Fruit fly (Drosophila melanogaster) Kc167 (cell line): Measurements from ENCODE around the gene NaPi-III.

ENCODE experiments used
- Sin3A ChIP-seq: fragments of >200 bp; optimal IDR thresholded peaks from 2 replicates; lab custom pipeline; 2018; ENCODE audit warnings: missing external identifiers
- h ChIP-seq: fragments of >200 bp; optimal IDR thresholded peaks from 3 replicates; lab custom pipeline; 2018; ENCODE audit warnings: missing external identifiers
- insv ChIP-seq: fragments of >200 bp; optimal IDR thresholded peaks from 3 replicates; lab custom pipeline; 2018; ENCODE audit warnings: missing external identifiers
- psq ChIP-seq: fragments of >200 bp; optimal IDR thresholded peaks from 2 replicates; lab custom pipeline; 2017; ENCODE audit warnings: missing external identifiers

- TF ChIP-seq psq (no peak), Sin3A (lab: Kevin White, UChicago) (no peak), insv (lab: Kevin White, UChicago) (no peak), h (no peak)
Observed at dm6 chr3L:11182994-11183393, 59.8 kb downstream of the NaPi-III start.
